Worm (Caenorhabditis elegans) whole organism, young adult: ENCODE results near the gene T01D1.5.

ENCODE experiments used
- B0261.1 ChIP-seq: sonication (generic microtip); optimal IDR thresholded peaks from 2 replicates; lab custom pipeline; 2016; ENCODE audit warnings: mild to moderate bottlenecking, missing genetic modification characterization, moderate library complexity, missing compliant biosample characterization
- C06A6.2 ChIP-seq: fragments of 200-800 bp; sonication (Bioruptor generic); conservative IDR thresholded peaks from 2 replicates; pipeline ENCODE4 v1.3.6; 2022; ENCODE audit warnings: missing genetic modification characterization, missing compliant biosample characterization
- D2030.7 ChIP-seq: fragments of 200-800 bp; sonication (Bioruptor generic); IDR thresholded peaks from 2 replicates; pipeline ENCODE4 v1.3.6; 2022; ENCODE audit warnings: missing genetic modification reagents, missing genetic modification characterization, missing compliant biosample characterization
- F33H1.4 ChIP-seq: fragments of 200-800 bp; sonication (Bioruptor generic); IDR thresholded peaks from 2 replicates; pipeline ENCODE4 v1.3.6; 2022; ENCODE audit warnings: missing genetic modification reagents, missing genetic modification characterization, missing compliant biosample characterization
- F55B11.4 ChIP-seq: sonication (generic microtip); optimal IDR thresholded peaks from 2 replicates; lab custom pipeline; 2016; ENCODE audit warnings: missing compliant biosample characterization, missing genetic modification characterization, borderline replicate concordance; ENCODE audit not compliant: insufficient read depth
- K12H6.12 ChIP-seq: fragments of 200-800 bp; sonication (Bioruptor generic); optimal IDR thresholded peaks from 2 replicates; lab custom pipeline; 2018; ENCODE audit warnings: mild to moderate bottlenecking, missing genetic modification characterization, missing compliant biosample characterization
- T26A5.8 ChIP-seq: sonication (generic microtip); optimal IDR thresholded peaks from 2 replicates; lab custom pipeline; 2016; ENCODE audit warnings: missing genetic modification characterization, missing compliant biosample characterization
- Y53F4B.3 ChIP-seq: fragments of 200-800 bp; sonication (Bioruptor generic); IDR thresholded peaks from 2 replicates; pipeline ENCODE4 v1.3.6; 2022; ENCODE audit warnings: missing genetic modification reagents, missing genetic modification characterization, missing compliant biosample characterization
- Y53G8AR.9 ChIP-seq: fragments of 200-800 bp; sonication (Bioruptor generic); conservative IDR thresholded peaks from 2 replicates; pipeline ENCODE4 v1.3.6; 2022; ENCODE audit warnings: missing genetic modification reagents, missing genetic modification characterization, missing compliant biosample characterization
- Y67H2A.10 ChIP-seq: fragments of 200-800 bp; sonication (Bioruptor generic); conservative IDR thresholded peaks from 2 replicates; pipeline ENCODE4 v1.3.6; 2022; ENCODE audit warnings: missing genetic modification reagents, missing genetic modification characterization, missing compliant biosample characterization
- ama-1 ChIP-seq, 3 experiments: fragments of 150-350 bp in 1 of 3; sonication (generic microtip) in 2 of 3; optimal IDR thresholded peaks; 2 replicates each; lab custom pipeline; 2014 to 2018; ENCODE audit warnings: missing biosample characterization in 2 of 3, missing genetic modification characterization in 2 of 3, missing genetic modification reagents in 2 of 3
- attf-3 ChIP-seq: fragments of 200-800 bp; sonication (Bioruptor generic); conservative IDR thresholded peaks from 2 replicates; pipeline ENCODE4 v1.3.6; 2022; ENCODE audit warnings: missing genetic modification reagents, missing genetic modification characterization, missing compliant biosample characterization
- attf-5 ChIP-seq: fragments of 200-800 bp; sonication (Bioruptor generic); optimal IDR thresholded peaks from 2 replicates; lab custom pipeline; 2018; ENCODE audit warnings: mild to moderate bottlenecking, missing genetic modification characterization, missing compliant biosample characterization
- attf-6 ChIP-seq: fragments of 200-800 bp; sonication (Bioruptor generic); IDR thresholded peaks from 2 replicates; pipeline ENCODE4 v1.3.6; 2022; ENCODE audit warnings: missing genetic modification reagents, missing genetic modification characterization, missing compliant biosample characterization
- bed-1 ChIP-seq: fragments of 200-800 bp; sonication (Bioruptor generic); IDR thresholded peaks from 2 replicates; pipeline ENCODE4 v1.3.6; 2022; ENCODE audit warnings: missing genetic modification reagents, missing genetic modification characterization, missing compliant biosample characterization
- cebp-1 ChIP-seq, 2 experiments: fragments of 200-800 bp in 1 of 2; sonication (Bioruptor generic) in 1 of 2; sonication (generic microtip) in 1 of 2; IDR thresholded peaks in 1 of 2; optimal IDR thresholded peaks in 1 of 2; 2 replicates each; pipeline versions ENCODE4 v1.3.6 to Lab custom; 2017 to 2022; ENCODE audit warnings: missing compliant biosample characterization in 2 of 2, missing genetic modification characterization in 2 of 2, mild to moderate bottlenecking in 1 of 2, missing genetic modification reagents in 1 of 2, moderate library complexity in 1 of 2
- cebp-2 ChIP-seq: fragments of 200-800 bp; sonication (Bioruptor generic); IDR thresholded peaks from 2 replicates; pipeline ENCODE4 v1.3.6; 2022; ENCODE audit warnings: missing genetic modification characterization, missing compliant biosample characterization
- chd-7 ChIP-seq: sonication (generic microtip); optimal IDR thresholded peaks from 2 replicates; lab custom pipeline; 2016; ENCODE audit warnings: mild to moderate bottlenecking, missing genetic modification characterization, moderate library complexity, missing compliant biosample characterization
- die-1 ChIP-seq: sonication (generic microtip); optimal IDR thresholded peaks from 2 replicates; lab custom pipeline; 2016; ENCODE audit warnings: missing genotype, mild to moderate bottlenecking, missing genetic modification characterization, missing compliant biosample characterization
- dpl-1 ChIP-seq: fragments of 150-350 bp; optimal IDR thresholded peaks from 2 replicates; lab custom pipeline; 2014; ENCODE audit warnings: missing biosample characterization, missing genetic modification reagents, missing genetic modification characterization
- ets-4 ChIP-seq: fragments of 200-800 bp; sonication (Bioruptor generic); optimal IDR thresholded peaks from 2 replicates; lab custom pipeline; 2018; ENCODE audit warnings: mild to moderate bottlenecking, missing genetic modification characterization, missing compliant biosample characterization
- fkh-3 ChIP-seq: sonication (generic microtip); optimal IDR thresholded peaks from 2 replicates; lab custom pipeline; 2016; ENCODE audit warnings: mild to moderate bottlenecking, missing genetic modification characterization, missing compliant biosample characterization
- him-1 ChIP-seq: sonication (generic microtip); optimal IDR thresholded peaks from 2 replicates; lab custom pipeline; 2016; ENCODE audit warnings: missing genotype, missing genetic modification reagents, missing genetic modification characterization, missing compliant biosample characterization
- hlh-12 ChIP-seq: sonication (generic microtip); optimal IDR thresholded peaks from 2 replicates; lab custom pipeline; 2016; ENCODE audit warnings: missing genetic modification characterization, missing compliant biosample characterization
- hmg-1.2 ChIP-seq: fragments of 200-800 bp; sonication (Bioruptor generic); IDR thresholded peaks from 2 replicates; pipeline ENCODE4 v1.3.6; 2022; ENCODE audit warnings: missing genetic modification reagents, missing genetic modification characterization, missing compliant biosample characterization
- hmg-20 ChIP-seq: fragments of 200-800 bp; sonication (Bioruptor generic); IDR thresholded peaks from 2 replicates; pipeline ENCODE4 v1.3.6; 2022; ENCODE audit warnings: missing genetic modification reagents, missing genetic modification characterization, missing compliant biosample characterization
- hrde-1 ChIP-seq: sonication (generic microtip); optimal IDR thresholded peaks from 2 replicates; lab custom pipeline; 2016; ENCODE audit warnings: missing genetic modification characterization, mild to moderate bottlenecking, missing compliant biosample characterization, moderate library complexity, missing genotype, missing genetic modification reagents, borderline replicate concordance
- lin-26 ChIP-seq: fragments of 200-800 bp; sonication (Bioruptor generic); IDR thresholded peaks from 2 replicates; pipeline ENCODE4 v1.3.6; 2022; ENCODE audit warnings: missing genetic modification reagents, missing genetic modification characterization, missing compliant biosample characterization
- lir-1 ChIP-seq: fragments of 200-800 bp; sonication (Bioruptor generic); conservative IDR thresholded peaks from 2 replicates; pipeline ENCODE4 v1.3.6; 2022; ENCODE audit warnings: missing genetic modification reagents, missing genetic modification characterization, missing compliant biosample characterization
- mxl-1 ChIP-seq: sonication (generic microtip); optimal IDR thresholded peaks from 2 replicates; lab custom pipeline; 2016; ENCODE audit warnings: missing genetic modification characterization, missing compliant biosample characterization
- nhr-179 ChIP-seq: sonication (generic microtip); optimal IDR thresholded peaks from 2 replicates; lab custom pipeline; 2016; ENCODE audit warnings: mild to moderate bottlenecking, missing genetic modification characterization, missing compliant biosample characterization
- nhr-27 ChIP-seq: fragments of 200-800 bp; sonication (Bioruptor generic); optimal IDR thresholded peaks from 2 replicates; lab custom pipeline; 2018; ENCODE audit warnings: mild to moderate bottlenecking, missing genetic modification characterization, moderate library complexity, missing compliant biosample characterization
- rec-8 ChIP-seq, 2 experiments: sonication (generic microtip); optimal IDR thresholded peaks; 2 replicates each; lab custom pipeline; 2016; ENCODE audit warnings: mild to moderate bottlenecking in 2 of 2, missing genetic modification characterization in 2 of 2, missing genetic modification reagents in 2 of 2, missing genotype in 2 of 2, missing biosample characterization in 1 of 2, missing compliant biosample characterization in 1 of 2, moderate library complexity in 1 of 2
- somi-1 ChIP-seq: fragments of 200-800 bp; sonication (Bioruptor generic); optimal IDR thresholded peaks from 2 replicates; lab custom pipeline; 2018; ENCODE audit warnings: mild to moderate bottlenecking, missing genetic modification characterization, missing compliant biosample characterization
- unc-130 ChIP-seq: sonication (generic microtip); optimal IDR thresholded peaks from 2 replicates; lab custom pipeline; 2016; ENCODE audit warnings: missing genetic modification reagents, missing genetic modification characterization, missing compliant biosample characterization

T01D1.5 gene

ce11 chrII:208097-208496, 19.2 kb upstream of the T01D1.5 start:
- no peak for TF ChIP-seq unc-130 (GFP tag; lab: Kevin White, UChicago)
- TF ChIP-seq Y53F4B.3 (GFP tag; lab: Robert Waterston, UW): no peak
- no peak for TF ChIP-seq lir-1 (GFP tag; lab: Robert Waterston, UW)
- no peak for TF ChIP-seq C06A6.2 (GFP tag; lab: Robert Waterston, UW)
- TF ChIP-seq B0261.1 (tag; lab: Kevin White, UChicago): no peak
- no peak for TF ChIP-seq hmg-1.2 (GFP tag; lab: Robert Waterston, UW)
- TF ChIP-seq, all 124 proteins: peak for 0

- TF ChIP-seq nhr-179 (tag; lab: Kevin White, UChicago) (no peak), Y53G8AR.9 (GFP tag; lab: Robert Waterston, UW) (no peak), him-1 (tag; lab: Kevin White, UChicago) (no peak), lin-26 (no peak), ets-4 (no peak), die-1 (tag; lab: Kevin White, UChicago) (no peak), lir-1 (GFP tag; lab: Robert Waterston, UW) (no peak), K12H6.12 (no peak), hmg-20 (GFP tag; lab: Robert Waterston, UW) (no peak), F55B11.4 (tag; lab: Kevin White, UChicago) (no peak), mxl-1 (tag; lab: Kevin White, UChicago) (no peak), hmg-1.2 (GFP tag; lab: Robert Waterston, UW) (no peak), ama-1 (optimal IDR thresholded peaks at IDR 0.05; lab: Kevin White, UChicago) (no peak), ama-1 (GFP tag; optimal IDR thresholded peaks at IDR 0.05; lab: Kevin White, UChicago) (no peak), bed-1 (GFP tag; lab: Robert Waterston, UW) (no peak), rec-8 (tag; optimal IDR thresholded peaks at IDR 0.05; lab: Kevin White, UChicago) (no peak)
Measured at ce11 chrII:196685-197084, 7.8 kb upstream of the T01D1.5 start, which contains the start of gene chs-2. TSS of gene chs-2 (plus strand) at chrII:196985.

- TF ChIP-seq hrde-1 (tag; lab: Kevin White, UChicago) (no peak), fkh-3 (no peak), somi-1 (no peak), Y67H2A.10 (GFP tag; lab: Robert Waterston, UW) (no peak), lir-1 (GFP tag; lab: Robert Waterston, UW) (no peak), nhr-27 (tag; lab: Kevin White, UChicago) (no peak), T26A5.8 (no peak), chd-7 (tag; lab: Kevin White, UChicago) (no peak), attf-3 (no peak), F33H1.4 (GFP tag; lab: Robert Waterston, UW) (no peak), cebp-1 (GFP tag; IDR thresholded peaks at IDR 0.05; lab: Robert Waterston, UW) (no peak), cebp-1 (tag; optimal IDR thresholded peaks at IDR 0.05; lab: Kevin White, UChicago) (no peak), D2030.7 (GFP tag; lab: Robert Waterston, UW) (no peak), attf-6 (no peak), dpl-1 (no peak), hlh-12 (tag; lab: Kevin White, UChicago) (no peak), cebp-2 (GFP tag; lab: Robert Waterston, UW) (no peak), attf-5 (GFP tag; lab: Kevin White, UChicago) (no peak)
- TF ChIP-seq, all 124 proteins: peak for 0
Measured at ce11 chrII:194458-194857, 5.6 kb upstream of the T01D1.5 start, which contains the start of gene abu-11. TSS of gene abu-11 (minus strand) at chrII:194558.
